Worm (Caenorhabditis elegans) whole organism, late embryonic: ENCODE data around the gene syx-3.

ENCODE experiments used
- F13H6.1 ChIP-seq: sonication (generic microtip); optimal IDR thresholded peaks from 2 replicates; lab custom pipeline; 2016; ENCODE audit warnings: missing genetic modification characterization, missing compliant biosample characterization
- ama-1 ChIP-seq: fragments of 150-350 bp; optimal IDR thresholded peaks from 2 replicates; lab custom pipeline; 2014
- ceh-14 ChIP-seq: sonication (generic microtip); optimal IDR thresholded peaks from 2 replicates; lab custom pipeline; 2016; ENCODE audit warnings: missing genotype, missing genetic modification characterization, missing compliant biosample characterization
- ceh-2 ChIP-seq: sonication (generic microtip); optimal IDR thresholded peaks from 2 replicates; lab custom pipeline; 2016; ENCODE audit warnings: missing genotype, missing genetic modification characterization, missing compliant biosample characterization
- ceh-24 ChIP-seq: sonication (generic microtip); optimal IDR thresholded peaks from 2 replicates; lab custom pipeline; 2016; ENCODE audit warnings: mild to moderate bottlenecking, missing genetic modification characterization, missing compliant biosample characterization
- ceh-45 ChIP-seq: fragments of 200-800 bp; sonication (Bioruptor generic); IDR thresholded peaks from 2 replicates; pipeline ENCODE4 v1.3.6; 2022; ENCODE audit warnings: missing genetic modification reagents, missing genetic modification characterization, missing compliant biosample characterization
- hlh-15 ChIP-seq: sonication (generic microtip); optimal IDR thresholded peaks from 2 replicates; lab custom pipeline; 2016; ENCODE audit warnings: missing genetic modification characterization, missing compliant biosample characterization
- hlh-8 ChIP-seq: sonication (generic microtip); optimal IDR thresholded peaks from 2 replicates; lab custom pipeline; 2016; ENCODE audit warnings: missing genotype, missing genetic modification characterization, missing compliant biosample characterization
- pha-4 ChIP-seq: fragments of 150-350 bp; optimal IDR thresholded peaks from 2 replicates; lab custom pipeline; 2018; ENCODE audit warnings: missing biosample characterization, missing genetic modification reagents, missing genetic modification characterization
- pqm-1 ChIP-seq: sonication (generic microtip); optimal IDR thresholded peaks from 2 replicates; lab custom pipeline; 2016; ENCODE audit warnings: missing genetic modification characterization, missing compliant biosample characterization
- rnt-1 ChIP-seq: sonication (generic microtip); optimal IDR thresholded peaks from 2 replicates; lab custom pipeline; 2016; ENCODE audit warnings: missing genetic modification characterization, missing compliant biosample characterization
- sox-2 ChIP-seq: fragments of 200-800 bp; sonication (Bioruptor generic); IDR thresholded peaks from 2 replicates; pipeline ENCODE4 v1.3.6; 2022; ENCODE audit warnings: missing genetic modification reagents, missing genetic modification characterization, missing compliant biosample characterization
- unc-3 ChIP-seq, 2 experiments: fragments of 200-800 bp in 1 of 2; sonication (Bioruptor generic) in 1 of 2; sonication (generic microtip) in 1 of 2; conservative IDR thresholded peaks in 1 of 2; optimal IDR thresholded peaks in 1 of 2; 2 replicates each; pipeline versions ENCODE4 v1.3.6 to Lab custom; 2016 to 2022; ENCODE audit warnings: missing compliant biosample characterization in 2 of 2, missing genetic modification characterization in 2 of 2, missing genetic modification reagents in 1 of 2
- unc-55 ChIP-seq: sonication (generic microtip); optimal IDR thresholded peaks from 2 replicates; lab custom pipeline; 2017; ENCODE audit warnings: missing biosample characterization, missing genetic modification reagents, missing genetic modification characterization

- no peak for TF ChIP-seq pha-4 (tag; lab: Kevin White, UChicago)
- TF ChIP-seq sox-2 (GFP tag; lab: Robert Waterston, UW), result no peak
- TF ChIP-seq ceh-2 (tag; lab: Kevin White, UChicago), result no peak
- TF ChIP-seq F13H6.1 (tag; lab: Kevin White, UChicago), result no peak
- TF ChIP-seq rnt-1 (tag; lab: Kevin White, UChicago), result no peak
- no peak for TF ChIP-seq unc-3 (GFP tag; conservative IDR thresholded peaks at IDR 0.05; lab: Robert Waterston, UW)
- no peak for TF ChIP-seq unc-3 (tag; optimal IDR thresholded peaks at IDR 0.05; lab: Kevin White, UChicago)
- TF ChIP-seq ceh-45 (GFP tag; lab: Robert Waterston, UW), result no peak
- TF ChIP-seq unc-55 (GFP tag; lab: Kevin White, UChicago), result no peak
- no peak for TF ChIP-seq hlh-8 (tag; lab: Kevin White, UChicago)
- no peak for TF ChIP-seq ceh-14 (tag; lab: Kevin White, UChicago)
- TF ChIP-seq hlh-15 (tag; lab: Kevin White, UChicago), result no peak
- no peak for TF ChIP-seq ama-1 (lab: Kevin White, UChicago)
- no peak for TF ChIP-seq ceh-24 (tag; lab: Kevin White, UChicago)
- no peak for TF ChIP-seq pqm-1 (tag; lab: Kevin White, UChicago)
Observed at ce11 chrX:5365437-5365836, 16.5 kb downstream of the syx-3 start, which contains the start of gene F35C8.5.
